Fruit fly (Drosophila melanogaster) whole organism, adult: ENCODE results near the gene COX7AL2.

ENCODE experiments used
- CG14711 ChIP-seq: fragments of 200-800 bp; sonication (Bioruptor generic); optimal IDR thresholded peaks from 2 replicates; lab custom pipeline; 2018; ENCODE audit warnings: missing biosample characterization, mild to moderate bottlenecking, missing genetic modification characterization, moderate library complexity
- CG5204 ChIP-seq: fragments of 200-800 bp; sonication (Bioruptor generic); optimal IDR thresholded peaks from 2 replicates; lab custom pipeline; 2016; ENCODE audit warnings: missing biosample characterization, missing genetic modification characterization
- CG7045 ChIP-seq: fragments of 200-800 bp; sonication (Bioruptor generic); optimal IDR thresholded peaks from 2 replicates; lab custom pipeline; 2017; ENCODE audit warnings: missing biosample characterization, mild to moderate bottlenecking, missing genetic modification characterization
- Crg-1 ChIP-seq: fragments of 200-800 bp; sonication (Bioruptor generic); optimal IDR thresholded peaks from 2 replicates; lab custom pipeline; 2016; ENCODE audit warnings: missing biosample characterization, missing genetic modification characterization
- Hr96 ChIP-seq: fragments of 200-800 bp; sonication (Bioruptor generic); optimal IDR thresholded peaks from 2 replicates; lab custom pipeline; 2016; ENCODE audit warnings: missing biosample characterization, missing genetic modification characterization
- bab1 ChIP-seq: fragments of 200-800 bp; sonication (Bioruptor generic); optimal IDR thresholded peaks from 3 replicates; lab custom pipeline; 2019; ENCODE audit warnings: missing biosample characterization, mild to moderate bottlenecking, missing genetic modification characterization, moderate library complexity
- cic ChIP-seq: fragments of 200-800 bp; sonication (Bioruptor generic); optimal IDR thresholded peaks from 2 replicates; lab custom pipeline; 2017; ENCODE audit warnings: missing biosample characterization, mild to moderate bottlenecking, missing genetic modification characterization, moderate library complexity
- kay ChIP-seq: fragments of 200-800 bp; sonication (Bioruptor generic); peaks from one replicate; lab custom pipeline; 2016; ENCODE audit warnings: missing biosample characterization, missing genetic modification characterization, borderline replicate concordance
- ovo ChIP-seq: fragments of 200-800 bp; sonication (Bioruptor generic); optimal IDR thresholded peaks from 2 replicates; lab custom pipeline; 2016; ENCODE audit warnings: missing biosample characterization, missing genetic modification characterization
- pad ChIP-seq: fragments of 200-800 bp; sonication (Bioruptor generic); optimal IDR thresholded peaks from 3 replicates; lab custom pipeline; 2017; ENCODE audit warnings: missing biosample characterization, missing genetic modification characterization, mild to moderate bottlenecking, moderate library complexity, missing genetic modification reagents
- tj ChIP-seq: fragments of 200-800 bp; sonication (Bioruptor generic); optimal IDR thresholded peaks from 3 replicates; lab custom pipeline; 2017; ENCODE audit warnings: missing biosample characterization, mild to moderate bottlenecking, missing genetic modification characterization, moderate library complexity

dm6 chr2L:2166958-2167707 is 30.6 kb downstream of the COX7AL2 start:
- TF ChIP-seq cic, result no peak
- no peak for TF ChIP-seq kay
- no peak for TF ChIP-seq tj (GFP tag; lab: Kevin White, UChicago)
- no peak for TF ChIP-seq Crg-1
- no peak for TF ChIP-seq ovo (GFP tag; lab: Kevin White, UChicago)
- TF ChIP-seq CG7045, result no peak
- TF ChIP-seq Hr96, result no peak
- TF ChIP-seq CG14711 (tag; lab: Kevin White, UChicago), result no peak
- TF ChIP-seq bab1 (GFP tag; lab: Kevin White, UChicago), result no peak
- TF ChIP-seq pad, result no peak
- TF ChIP-seq CG5204 (GFP tag; lab: Kevin White, UChicago), result no peak
